Worm (Caenorhabditis elegans): ENCODE results near the gene ipmk-1.

- no peak for TF ChIP-seq mab-5 (tag; optimal IDR thresholded peaks at IDR 0.05)
- no peak for TF ChIP-seq elt-3 (tag; optimal IDR thresholded peaks at IDR 0.05)
- TF ChIP-seq snpc-4 (tag; optimal IDR thresholded peaks at IDR 0.05): no peak
- no peak for TF ChIP-seq cnd-1 (tag; optimal IDR thresholded peaks at IDR 0.05)
- TF ChIP-seq pha-4 (tag; optimal IDR thresholded peaks at IDR 0.05): no peak
- TF ChIP-seq ztf-11 (tag; optimal IDR thresholded peaks at IDR 0.05): no peak
- TF ChIP-seq nhr-237 (tag; optimal IDR thresholded peaks at IDR 0.05): no peak
- TF ChIP-seq nhr-28 (tag; optimal IDR thresholded peaks at IDR 0.05): no peak
- TF ChIP-seq hlh-1 (tag; optimal IDR thresholded peaks at IDR 0.05): no peak
These were observed 16.9 kb upstream of the ipmk-1 start, which contains the start of gene F53B2.5 for ce11 chrIV:12531047-12531446.

Data from whole organism, mixed stage, embryonic.